Worm (Caenorhabditis elegans) whole organism, L2 larva: ENCODE measurements around the gene F19C7.4.

Source experiments
- ZK546.5 ChIP-seq: sonication (generic microtip); optimal IDR thresholded peaks from 2 replicates; lab custom pipeline; 2017; ENCODE audit warnings: missing biosample characterization, missing genetic modification characterization
- alr-1 ChIP-seq: fragments of 150-350 bp; optimal IDR thresholded peaks from 2 replicates; lab custom pipeline; 2014; ENCODE audit warnings: missing biosample characterization, missing genetic modification characterization
- aly-2 ChIP-seq: fragments of 150-350 bp; optimal IDR thresholded peaks from 2 replicates; lab custom pipeline; 2014; ENCODE audit warnings: missing biosample characterization, missing genetic modification characterization
- ama-1 ChIP-seq: fragments of 150-350 bp; optimal IDR thresholded peaks from 2 replicates; lab custom pipeline; 2018; ENCODE audit warnings: inconsistent platforms
- lin-39 ChIP-seq: fragments of 150-350 bp; optimal IDR thresholded peaks from 2 replicates; lab custom pipeline; 2014; ENCODE audit warnings: missing biosample characterization, missing genetic modification reagents, missing genetic modification characterization
- nhr-23 ChIP-seq: fragments of 150-350 bp; optimal IDR thresholded peaks from 2 replicates; lab custom pipeline; 2014; ENCODE audit warnings: missing biosample characterization, missing genetic modification reagents, missing genetic modification characterization
- nhr-237 ChIP-seq: fragments of 150-350 bp; optimal IDR thresholded peaks from 2 replicates; lab custom pipeline; 2014; ENCODE audit warnings: missing biosample characterization, missing genetic modification characterization
- ztf-11 ChIP-seq: sonication (generic microtip); optimal IDR thresholded peaks from 2 replicates; lab custom pipeline; 2017; ENCODE audit warnings: missing biosample characterization, missing genetic modification characterization
- ztf-4 ChIP-seq: fragments of 150-350 bp; optimal IDR thresholded peaks from 2 replicates; lab custom pipeline; 2014; ENCODE audit warnings: missing biosample characterization, missing genetic modification characterization

DNA sequence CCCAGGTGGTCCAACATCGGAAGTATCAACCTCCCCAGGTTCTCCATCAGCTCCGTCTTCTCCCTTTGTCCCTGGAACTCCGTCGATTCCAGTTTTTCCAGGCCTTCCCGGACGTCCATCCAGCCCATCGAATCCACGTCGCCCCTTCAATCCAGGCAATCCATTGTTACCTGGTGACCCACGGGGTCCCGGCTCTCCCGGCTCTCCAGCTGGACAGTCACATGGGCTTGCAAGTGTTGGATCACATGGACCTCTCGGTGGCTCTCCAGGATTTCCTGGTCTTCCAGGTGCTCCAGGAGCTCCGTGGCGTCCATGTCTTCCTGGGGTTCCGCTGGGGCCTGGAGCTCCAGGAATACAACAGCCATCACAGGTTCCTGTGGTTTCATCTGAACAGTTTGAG, 6.0 kb downstream of the F19C7.4 start:
- no peak for TF ChIP-seq lin-39
- TF ChIP-seq ztf-4 (tag; lab: Kevin White, UChicago), result no peak
- TF ChIP-seq ZK546.5 (tag; lab: Kevin White, UChicago), result no peak
- no peak for TF ChIP-seq ztf-11 (tag; lab: Kevin White, UChicago)
- no peak for TF ChIP-seq nhr-237
- TF ChIP-seq aly-2 (tag; lab: Kevin White, UChicago), result no peak
- no peak for TF ChIP-seq ama-1
- no peak for TF ChIP-seq alr-1 (tag; lab: Kevin White, UChicago)
- no peak for TF ChIP-seq nhr-23 (tag; lab: Kevin White, UChicago)
